Worm (Caenorhabditis elegans): Measurements from ENCODE around the gene grld-1.

DNA sequence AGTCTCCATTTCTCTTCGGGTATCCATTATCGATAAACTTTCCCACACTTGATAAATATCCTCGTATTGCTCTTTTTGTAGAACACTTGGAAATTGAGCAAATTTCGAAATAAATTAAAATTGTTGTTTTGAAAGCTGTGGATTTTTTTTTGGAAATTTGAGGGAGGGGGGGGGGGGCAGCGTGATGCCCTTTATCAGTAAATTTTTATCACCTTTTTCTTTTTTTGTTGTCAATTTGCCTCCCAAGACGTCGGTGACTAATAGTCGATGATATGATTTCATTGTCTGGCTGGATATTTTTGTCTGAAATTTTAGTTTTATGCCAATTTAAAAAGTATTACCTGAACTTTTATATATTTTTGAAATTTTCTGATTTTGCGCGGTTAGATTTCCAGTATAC, 35.7 kb downstream of the grld-1 start, which contains the start of gene scl-23:
- no peak for TF ChIP-seq hmbx-1 (tag; optimal IDR thresholded peaks at IDR 0.05)
- no peak for TF ChIP-seq tbx-11 (GFP tag; IDR thresholded peaks at IDR 0.05)
- no peak for TF ChIP-seq ama-1 (optimal IDR thresholded peaks at IDR 0.05)
- TF ChIP-seq tbx-37 (GFP tag; conservative IDR thresholded peaks at IDR 0.05), result no peak
- TF ChIP-seq ceh-13 (GFP tag; optimal IDR thresholded peaks at IDR 0.05), result no peak
- no peak for TF ChIP-seq F13C5.2 (tag; optimal IDR thresholded peaks at IDR 0.05)
- TF ChIP-seq flt-1 (GFP tag; IDR thresholded peaks at IDR 0.05), result no peak
